Fruit fly (Drosophila melanogaster): ENCODE results near the gene CG4213.

The CG4213 gene

dm6 chr2L:427338-428234 lies 25.6 kb upstream of the CG4213 start (continued):
- no peak for TF ChIP-seq CG4404 (GFP tag; IDR thresholded peaks at IDR 0.05)
- no peak for TF ChIP-seq Hr39 (optimal IDR thresholded peaks at IDR 0.05)
- no peak for TF ChIP-seq ems (GFP tag; optimal IDR thresholded peaks at IDR 0.05)
- TF ChIP-seq tio (GFP tag; optimal IDR thresholded peaks at IDR 0.05): peak; percentile 53
- no peak for TF ChIP-seq tx (GFP tag; optimal IDR thresholded peaks at IDR 0.05)
- no peak for TF ChIP-seq tin (GFP tag; optimal IDR thresholded peaks at IDR 0.05)
- TF ChIP-seq org-1 (GFP tag; optimal IDR thresholded peaks at IDR 0.05): no peak
- TF ChIP-seq tna (GFP tag; IDR thresholded peaks at IDR 0.05; ENCODE audit: partially characterized antibody): no peak
- TF ChIP-seq CG8944 (GFP tag; optimal IDR thresholded peaks at IDR 0.05): peak; percentile 19
- peak; percentile 18 for TF ChIP-seq Sox102F (GFP tag; optimal IDR thresholded peaks at IDR 0.05)
- no peak for TF ChIP-seq CG11398 (GFP tag; optimal IDR thresholded peaks at IDR 0.05)
- no peak for TF ChIP-seq CG17359 (tag; optimal IDR thresholded peaks at IDR 0.05)
- TF ChIP-seq bbx (GFP tag; IDR thresholded peaks at IDR 0.05; ENCODE audit: partially characterized antibody): no peak
- TF ChIP-seq Opbp (GFP tag; IDR thresholded peaks at IDR 0.05; ENCODE audit: partially characterized antibody): no peak
- no peak for TF ChIP-seq sens-2 (GFP tag; IDR thresholded peaks at IDR 0.05)
- no peak for TF ChIP-seq CG2129 (GFP tag; IDR thresholded peaks at IDR 0.05; ENCODE audit: partially characterized antibody)
- TF ChIP-seq Lim3 (GFP tag; IDR thresholded peaks at IDR 0.05): no peak
- no peak for TF ChIP-seq CG14965 (GFP tag; optimal IDR thresholded peaks at IDR 0.05; ENCODE audit: borderline replicate concordance)
- no peak for TF ChIP-seq br (optimal IDR thresholded peaks at IDR 0.05)
- TF ChIP-seq dmrt11E (tag; optimal IDR thresholded peaks at IDR 0.05): peak; percentile 24
- TF ChIP-seq gce (GFP tag; IDR thresholded peaks at IDR 0.05): no peak
- no peak for TF ChIP-seq ssp (GFP tag; IDR thresholded peaks at IDR 0.05)
- TF ChIP-seq toy (GFP tag; IDR thresholded peaks at IDR 0.05): no peak
- no peak for TF ChIP-seq NC2α (GFP tag; optimal IDR thresholded peaks at IDR 0.05)
- TF ChIP-seq dati (GFP tag; IDR thresholded peaks at IDR 0.05): no peak
- peak; percentile 4 for TF ChIP-seq vfl (GFP tag; optimal IDR thresholded peaks at IDR 0.05)
- no peak for TF ChIP-seq Optix (GFP tag; IDR thresholded peaks at IDR 0.05)
- no peak for TF ChIP-seq lola (GFP tag; optimal IDR thresholded peaks at IDR 0.05)
- no peak for TF ChIP-seq cas (GFP tag; IDR thresholded peaks at IDR 0.05)
- TF ChIP-seq Oaz (GFP tag; IDR thresholded peaks at IDR 0.05): no peak
- no peak for TF ChIP-seq ttk (GFP tag; IDR thresholded peaks at IDR 0.05)
- no peak for TF ChIP-seq zfh2 (GFP tag; optimal IDR thresholded peaks at IDR 0.05)
- no peak for TF ChIP-seq Dp (GFP tag; optimal IDR thresholded peaks at IDR 0.05)
- TF ChIP-seq CG16813 (GFP tag; IDR thresholded peaks at IDR 0.05; ENCODE audit: partially characterized antibody): no peak
- no peak for TF ChIP-seq Hey (tag; optimal IDR thresholded peaks at IDR 0.05)
- no peak for TF ChIP-seq gt (GFP tag; IDR thresholded peaks at IDR 0.05)
- TF ChIP-seq CG11560 (tag; IDR thresholded peaks at IDR 0.05): no peak
- no peak for TF ChIP-seq trh (GFP tag; optimal IDR thresholded peaks at IDR 0.05)
- no peak for TF ChIP-seq fu2 (GFP tag; optimal IDR thresholded peaks at IDR 0.05)
- no peak for TF ChIP-seq Hmx (GFP tag; optimal IDR thresholded peaks at IDR 0.05)
- no peak for TF ChIP-seq CG12236 (GFP tag; optimal IDR thresholded peaks at IDR 0.05)
- TF ChIP-seq CG8765 (GFP tag; IDR thresholded peaks at IDR 0.05): no peak
- no peak for TF ChIP-seq CG13287 (GFP tag; IDR thresholded peaks at IDR 0.05; ENCODE audit: partially characterized antibody)
- no peak for TF ChIP-seq phol (tag; optimal IDR thresholded peaks at IDR 0.05)
- no peak for TF ChIP-seq TFAM (GFP tag; optimal IDR thresholded peaks at IDR 0.05)
- no peak for TF ChIP-seq CG4617 (GFP tag; optimal IDR thresholded peaks at IDR 0.05; ENCODE audit: borderline replicate concordance)
- no peak for TF ChIP-seq CG9437 (GFP tag; optimal IDR thresholded peaks at IDR 0.05)
- no peak; the same call in 1 of the 2 replicates for TF ChIP-seq HLH3B (GFP tag; IDR thresholded peaks at IDR 0.05)
- no peak for TF ChIP-seq CG11456 (GFP tag; IDR thresholded peaks at IDR 0.05)
- TF ChIP-seq CG9817 (tag; optimal IDR thresholded peaks at IDR 0.05): no peak
- no peak for TF ChIP-seq aop (GFP tag; IDR thresholded peaks at IDR 0.05)

Data from whole organism, embryonic.